Worm (Caenorhabditis elegans) whole organism, L2 larva: Measurements from ENCODE around the gene nfm-1.

Experiments
- C34F6.9 ChIP-seq: fragments of 150-350 bp; optimal IDR thresholded peaks from 2 replicates; lab custom pipeline; 2014; ENCODE audit warnings: missing biosample characterization, missing genetic modification characterization
- F13H6.1 ChIP-seq: sonication (generic microtip); optimal IDR thresholded peaks from 2 replicates; lab custom pipeline; 2016; ENCODE audit warnings: missing genetic modification characterization, missing compliant biosample characterization
- R02D3.7 ChIP-seq: fragments of 150-350 bp; optimal IDR thresholded peaks from 2 replicates; lab custom pipeline; 2014; ENCODE audit warnings: missing biosample characterization, missing genetic modification characterization
- Y55F3AM.14 ChIP-seq: fragments of 200-800 bp; sonication (Bioruptor generic); optimal IDR thresholded peaks from 2 replicates; lab custom pipeline; 2018; ENCODE audit warnings: mild to moderate bottlenecking, missing genetic modification characterization, missing compliant biosample characterization
- ZK546.5 ChIP-seq: sonication (generic microtip); optimal IDR thresholded peaks from 2 replicates; lab custom pipeline; 2017; ENCODE audit warnings: missing biosample characterization, missing genetic modification characterization
- alr-1 ChIP-seq: fragments of 150-350 bp; optimal IDR thresholded peaks from 2 replicates; lab custom pipeline; 2014; ENCODE audit warnings: missing biosample characterization, missing genetic modification characterization
- aly-2 ChIP-seq: fragments of 150-350 bp; optimal IDR thresholded peaks from 2 replicates; lab custom pipeline; 2014; ENCODE audit warnings: missing biosample characterization, missing genetic modification characterization
- ama-1 ChIP-seq: fragments of 150-350 bp; optimal IDR thresholded peaks from 2 replicates; lab custom pipeline; 2018; ENCODE audit warnings: inconsistent platforms
- blmp-1 ChIP-seq: sonication (generic microtip); optimal IDR thresholded peaks from 2 replicates; lab custom pipeline; 2017; ENCODE audit warnings: missing genetic modification characterization, mild to moderate bottlenecking, missing compliant biosample characterization, antibody characterized with exemption, moderate library complexity; ENCODE audit not compliant: insufficient read depth
- ceh-16 ChIP-seq: fragments of 150-350 bp; optimal IDR thresholded peaks from 2 replicates; lab custom pipeline; 2014; ENCODE audit warnings: missing biosample characterization, missing genetic modification characterization
- ceh-82 ChIP-seq: fragments of 150-350 bp; optimal IDR thresholded peaks from 2 replicates; lab custom pipeline; 2014; ENCODE audit warnings: missing biosample characterization, missing genetic modification characterization
- crh-2 ChIP-seq: sonication (generic microtip); optimal IDR thresholded peaks from 2 replicates; lab custom pipeline; 2017; ENCODE audit warnings: missing biosample characterization, missing genetic modification characterization
- dmd-4 ChIP-seq: sonication (generic microtip); optimal IDR thresholded peaks from 2 replicates; lab custom pipeline; 2017; ENCODE audit warnings: missing biosample characterization, missing genetic modification characterization
- elt-1 ChIP-seq: fragments of 150-350 bp; optimal IDR thresholded peaks from 2 replicates; lab custom pipeline; 2014; ENCODE audit warnings: missing biosample characterization, missing genetic modification characterization
- elt-3 ChIP-seq: sonication (generic microtip); optimal IDR thresholded peaks from 2 replicates; lab custom pipeline; 2017; ENCODE audit warnings: missing biosample characterization, missing genetic modification characterization
- fos-1 ChIP-seq: fragments of 150-350 bp; optimal IDR thresholded peaks from 2 replicates; lab custom pipeline; 2014; ENCODE audit warnings: missing biosample characterization, missing genetic modification characterization
- gmeb-1 ChIP-seq: fragments of 150-350 bp; optimal IDR thresholded peaks from 2 replicates; lab custom pipeline; 2014; ENCODE audit warnings: missing biosample characterization, missing genetic modification characterization
- lin-11 ChIP-seq: fragments of 150-350 bp; sonication (generic microtip); optimal IDR thresholded peaks from 2 replicates; lab custom pipeline; 2014; ENCODE audit warnings: missing biosample characterization, missing genetic modification characterization, inconsistent platforms, mixed read lengths
- lin-13 ChIP-seq: fragments of 150-350 bp; optimal IDR thresholded peaks from 2 replicates; lab custom pipeline; 2014; ENCODE audit warnings: missing biosample characterization, missing genetic modification reagents, missing genetic modification characterization
- lin-39 ChIP-seq: fragments of 150-350 bp; optimal IDR thresholded peaks from 2 replicates; lab custom pipeline; 2014; ENCODE audit warnings: missing biosample characterization, missing genetic modification reagents, missing genetic modification characterization
- lsy-2 ChIP-seq, 2 experiments: fragments of 150-350 bp in 1 of 2; sonication (generic microtip) in 1 of 2; optimal IDR thresholded peaks; 2 replicates each; lab custom pipeline; 2014 to 2017; ENCODE audit warnings: missing biosample characterization in 2 of 2, missing genetic modification characterization in 2 of 2
- mab-5 ChIP-seq: fragments of 150-350 bp; optimal IDR thresholded peaks from 2 replicates; lab custom pipeline; 2014; ENCODE audit warnings: missing biosample characterization, missing genetic modification characterization
- nhr-10 ChIP-seq: sonication (generic microtip); optimal IDR thresholded peaks from 2 replicates; lab custom pipeline; 2017; ENCODE audit warnings: missing biosample characterization, missing genetic modification characterization
- nhr-12 ChIP-seq: fragments of 150-350 bp; optimal IDR thresholded peaks from 2 replicates; lab custom pipeline; 2014; ENCODE audit warnings: missing biosample characterization, missing genetic modification characterization
- nhr-129 ChIP-seq: fragments of 150-350 bp; optimal IDR thresholded peaks from 2 replicates; lab custom pipeline; 2014; ENCODE audit warnings: missing biosample characterization, missing genetic modification characterization
- nhr-21 ChIP-seq: fragments of 150-350 bp; optimal IDR thresholded peaks from 2 replicates; lab custom pipeline; 2014; ENCODE audit warnings: missing biosample characterization, missing genetic modification characterization
- nhr-237 ChIP-seq: fragments of 150-350 bp; optimal IDR thresholded peaks from 2 replicates; lab custom pipeline; 2014; ENCODE audit warnings: missing biosample characterization, missing genetic modification characterization
- nhr-25 ChIP-seq: fragments of 150-350 bp; sonication (generic microtip); optimal IDR thresholded peaks from 3 replicates; lab custom pipeline; 2014; ENCODE audit warnings: missing biosample characterization, missing genetic modification characterization
- nhr-6 ChIP-seq: fragments of 150-350 bp; optimal IDR thresholded peaks from 2 replicates; lab custom pipeline; 2014; ENCODE audit warnings: missing biosample characterization, missing genetic modification characterization
- nhr-77 ChIP-seq: fragments of 150-350 bp; optimal IDR thresholded peaks from 2 replicates; lab custom pipeline; 2014; ENCODE audit warnings: missing biosample characterization, missing genetic modification characterization
- peb-1 ChIP-seq: fragments of 150-350 bp; optimal IDR thresholded peaks from 2 replicates; lab custom pipeline; 2014; ENCODE audit warnings: missing biosample characterization, missing genetic modification characterization
- sem-4 ChIP-seq: fragments of 150-350 bp; optimal IDR thresholded peaks from 2 replicates; lab custom pipeline; 2014; ENCODE audit warnings: missing biosample characterization, missing genetic modification reagents, missing genetic modification characterization
- skn-1 ChIP-seq: sonication (generic microtip); optimal IDR thresholded peaks from 2 replicates; lab custom pipeline; 2017; ENCODE audit warnings: missing biosample characterization, missing genetic modification characterization
- sma-3 ChIP-seq: sonication (generic microtip); optimal IDR thresholded peaks from 2 replicates; lab custom pipeline; 2016; ENCODE audit warnings: missing genetic modification reagents, missing genetic modification characterization, missing compliant biosample characterization
- sma-9 ChIP-seq, 2 experiments: fragments of 150-350 bp in 1 of 2; sonication (generic microtip) in 1 of 2; optimal IDR thresholded peaks; 2 replicates each; lab custom pipeline; 2014 to 2016; ENCODE audit warnings: missing genetic modification characterization in 2 of 2, mild to moderate bottlenecking in 1 of 2, missing biosample characterization in 1 of 2, missing compliant biosample characterization in 1 of 2, missing genetic modification reagents in 1 of 2, moderate library complexity in 1 of 2
- unc-39 ChIP-seq: fragments of 150-350 bp; optimal IDR thresholded peaks from 2 replicates; lab custom pipeline; 2014; ENCODE audit warnings: missing biosample characterization, missing genetic modification characterization
- unc-55 ChIP-seq: fragments of 150-350 bp; sonication (generic microtip); optimal IDR thresholded peaks from 3 replicates; lab custom pipeline; 2014; ENCODE audit warnings: missing biosample characterization, missing genetic modification reagents, missing genetic modification characterization
- zag-1 ChIP-seq: fragments of 150-350 bp; optimal IDR thresholded peaks from 2 replicates; lab custom pipeline; 2014; ENCODE audit warnings: missing biosample characterization, missing genetic modification characterization
- ztf-1 ChIP-seq: fragments of 200-800 bp; sonication (Bioruptor generic); conservative IDR thresholded peaks from 2 replicates; pipeline ENCODE4 v1.3.6; 2022; ENCODE audit warnings: missing genetic modification characterization, missing compliant biosample characterization
- ztf-11 ChIP-seq: sonication (generic microtip); optimal IDR thresholded peaks from 2 replicates; lab custom pipeline; 2017; ENCODE audit warnings: missing biosample characterization, missing genetic modification characterization
- ztf-4 ChIP-seq: fragments of 150-350 bp; optimal IDR thresholded peaks from 2 replicates; lab custom pipeline; 2014; ENCODE audit warnings: missing biosample characterization, missing genetic modification characterization

The nfm-1 gene

DNA sequence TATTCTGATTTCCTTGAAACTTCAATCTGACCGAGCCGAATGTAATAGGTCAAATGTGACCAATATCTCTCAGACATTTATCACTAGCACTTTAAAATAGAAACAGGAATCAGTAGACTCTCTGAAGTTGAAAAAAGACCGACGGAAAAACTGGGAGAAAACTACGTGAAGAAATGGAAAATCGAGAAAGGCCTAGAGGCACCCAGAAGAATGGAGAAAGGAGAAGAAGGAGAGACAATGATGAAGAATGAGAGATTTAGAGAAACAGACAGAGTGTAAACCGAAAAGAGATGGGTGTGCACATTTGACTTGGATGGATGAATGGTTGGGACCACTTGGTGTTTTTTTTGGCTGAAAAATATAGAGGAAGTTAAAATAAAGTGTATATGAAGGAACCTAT lies 10.8 kb downstream of the nfm-1 start (continued):
- TF ChIP-seq F13H6.1 (tag; lab: Kevin White, UChicago) (peak; percentile 46), fos-1 (peak; percentile 3), unc-39 (tag; lab: Kevin White, UChicago) (no peak), ceh-16 (tag; lab: Kevin White, UChicago) (no peak), skn-1 (tag; lab: Kevin White, UChicago) (no peak), peb-1 (no peak), gmeb-1 (no peak), lin-11 (tag; lab: Kevin White, UChicago) (no peak), aly-2 (tag; lab: Kevin White, UChicago) (no peak), dmd-4 (no peak), Y55F3AM.14 (GFP tag; lab: Kevin White, UChicago) (no peak), ceh-82 (tag; lab: Kevin White, UChicago) (no peak), elt-1 (tag; lab: Kevin White, UChicago) (no peak), nhr-129 (tag; lab: Kevin White, UChicago) (peak; percentile 74), C34F6.9 (tag; lab: Kevin White, UChicago) (peak; percentile 80), nhr-12 (tag; lab: Kevin White, UChicago) (no peak), nhr-25 (tag; lab: Kevin White, UChicago) (peak; percentile 13), lin-39 (tag; lab: Kevin White, UChicago) (no peak), blmp-1 (tag; lab: Kevin White, UChicago) (no peak), ztf-11 (no peak), R02D3.7 (tag; lab: Kevin White, UChicago) (no peak), ZK546.5 (tag; lab: Kevin White, UChicago) (no peak)

DNA sequence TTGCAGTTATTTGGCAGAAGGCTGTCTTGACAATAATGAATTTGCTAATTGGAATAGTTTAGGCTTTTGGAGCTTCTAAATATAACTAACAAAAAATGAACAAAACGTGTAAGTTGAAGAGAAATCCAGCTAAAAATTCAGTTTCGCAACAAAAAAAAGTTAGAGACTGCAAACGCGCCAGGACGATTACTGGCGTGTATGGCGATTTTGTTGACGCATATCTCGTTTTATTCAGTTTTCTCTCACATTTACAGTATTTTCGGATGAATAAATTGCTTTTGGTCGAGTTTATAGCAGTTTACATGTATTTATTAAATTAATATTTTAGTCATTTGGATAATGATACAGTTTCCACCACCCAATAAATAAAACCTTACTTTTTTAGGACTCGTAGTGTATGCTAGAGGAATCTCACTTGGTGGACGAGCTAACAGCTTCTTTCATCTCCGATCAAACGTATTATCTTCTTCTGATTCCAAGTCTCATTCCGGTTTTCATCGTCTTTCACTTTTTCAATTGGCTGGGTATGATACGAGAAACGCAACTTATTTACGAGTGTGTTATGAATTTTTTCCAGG lies 13.9 kb downstream of the nfm-1 start, which contains the start of the genes abcf-3 and F42A10.5:
abcf-3 (plus strand) TSS at position 384 of the 578 bp plus-strand sequence.
F42A10.5 (minus strand) TSS at position 458 of the 578 bp plus-strand sequence.
- TF ChIP-seq ama-1 (lab: Kevin White, UChicago): no peak
- peak; percentile 67 for TF ChIP-seq sma-9 (GFP tag; optimal IDR thresholded peaks at IDR 0.05; lab: Kevin White, UChicago)
- TF ChIP-seq sma-9 (tag; optimal IDR thresholded peaks at IDR 0.05; lab: Kevin White, UChicago): no peak
- TF ChIP-seq mab-5: peak; percentile 66
- peak; percentile 38 for TF ChIP-seq nhr-77 (tag; lab: Kevin White, UChicago)
- TF ChIP-seq sem-4 (tag; lab: Kevin White, UChicago): peak; percentile 28
- peak; percentile 90 for TF ChIP-seq C34F6.9 (tag; lab: Kevin White, UChicago)
- TF ChIP-seq nhr-6: peak; percentile 46
- no peak for TF ChIP-seq elt-3 (tag; lab: Kevin White, UChicago)
- TF ChIP-seq lin-39 (tag; lab: Kevin White, UChicago): no peak
- TF ChIP-seq nhr-10 (tag; lab: Kevin White, UChicago): no peak
- peak; percentile 70 for TF ChIP-seq nhr-129 (tag; lab: Kevin White, UChicago)
- no peak for TF ChIP-seq lin-11 (tag; lab: Kevin White, UChicago)
- peak; percentile 17 for TF ChIP-seq ztf-4 (tag; lab: Kevin White, UChicago)
- TF ChIP-seq gmeb-1: peak; percentile 78
- no peak for TF ChIP-seq elt-1 (tag; lab: Kevin White, UChicago)
- peak; percentile 65 for TF ChIP-seq lin-13 (GFP tag; lab: Kevin White, UChicago)
- no peak for TF ChIP-seq alr-1 (tag; lab: Kevin White, UChicago)
- no peak for TF ChIP-seq unc-39 (tag; lab: Kevin White, UChicago)
- peak; percentile 80 for TF ChIP-seq crh-2 (tag; lab: Kevin White, UChicago)
- peak; percentile 50 for TF ChIP-seq F13H6.1 (tag; lab: Kevin White, UChicago)
- no peak for TF ChIP-seq ZK546.5 (tag; lab: Kevin White, UChicago)
- TF ChIP-seq zag-1: no peak
- peak; percentile 57 for TF ChIP-seq nhr-21 (tag; lab: Kevin White, UChicago)
- TF ChIP-seq sma-3 (GFP tag; lab: Kevin White, UChicago): peak; percentile 42
- no peak for TF ChIP-seq nhr-12 (tag; lab: Kevin White, UChicago)
- no peak for TF ChIP-seq peb-1
- TF ChIP-seq fos-1: peak; percentile 17
- TF ChIP-seq lsy-2 (tag; optimal IDR thresholded peaks at IDR 0.05; lab: Kevin White, UChicago): peak; percentile 79 to 89

ce11 chrIII:6176172-6176571 lies 16.9 kb downstream of the nfm-1 start:
- TF ChIP-seq gmeb-1: no peak
- TF ChIP-seq nhr-237 (tag; lab: Kevin White, UChicago): no peak
- no peak for TF ChIP-seq F13H6.1 (tag; lab: Kevin White, UChicago)
- no peak for TF ChIP-seq ama-1 (lab: Kevin White, UChicago)
- TF ChIP-seq ztf-1 (GFP tag; lab: Robert Waterston, UW): no peak
- TF ChIP-seq sma-9 (GFP tag; optimal IDR thresholded peaks at IDR 0.05; lab: Kevin White, UChicago): no peak
- no peak for TF ChIP-seq sma-9 (tag; optimal IDR thresholded peaks at IDR 0.05; lab: Kevin White, UChicago)
- TF ChIP-seq ztf-11: no peak
- TF ChIP-seq unc-55: no peak
- TF ChIP-seq lin-11 (tag; lab: Kevin White, UChicago): no peak
- no peak for TF ChIP-seq lin-39 (tag; lab: Kevin White, UChicago)
